Worm (Caenorhabditis elegans) whole organism, L4 larva: ENCODE measurements around the gene ZK809.1.
A peak's percentile ranks its signal among the peaks of the same experiment; 100 is the strongest.

Experiments
- D1046.2 ChIP-seq: fragments of 200-800 bp; sonication (Bioruptor generic); IDR thresholded peaks from 2 replicates; pipeline ENCODE4 v1.3.6; 2022; ENCODE audit warnings: missing genetic modification characterization, missing compliant biosample characterization
- F10B5.3 ChIP-seq: sonication (generic microtip); optimal IDR thresholded peaks from 2 replicates; lab custom pipeline; 2016; ENCODE audit warnings: mild to moderate bottlenecking, missing genetic modification characterization, missing compliant biosample characterization
- F37D6.2 ChIP-seq: sonication (generic microtip); optimal IDR thresholded peaks from 2 replicates; lab custom pipeline; 2016; ENCODE audit warnings: mild to moderate bottlenecking, missing genetic modification characterization, missing compliant biosample characterization
- F49E8.2 ChIP-seq: sonication (generic microtip); optimal IDR thresholded peaks from 2 replicates; lab custom pipeline; 2016; ENCODE audit warnings: missing compliant biosample characterization, mild to moderate bottlenecking, missing genetic modification characterization, borderline replicate concordance
- Y105C5A.15 ChIP-seq: fragments of 200-800 bp; sonication (Bioruptor generic); IDR thresholded peaks from 2 replicates; pipeline ENCODE4 v1.3.6; 2022; ENCODE audit warnings: missing genetic modification characterization, missing compliant biosample characterization
- Y75B8A.6 ChIP-seq: fragments of 200-800 bp; sonication (Bioruptor generic); IDR thresholded peaks from 2 replicates; pipeline ENCODE4 v1.3.6; 2022; ENCODE audit warnings: missing genetic modification reagents, missing genetic modification characterization, missing compliant biosample characterization
- aha-1 ChIP-seq: fragments of 150-350 bp; peaks from one replicate; lab custom pipeline; 2014; ENCODE audit warnings: missing biosample characterization, missing genetic modification characterization
- aly-2 ChIP-seq: sonication (generic microtip); optimal IDR thresholded peaks from 2 replicates; lab custom pipeline; 2018; ENCODE audit warnings: missing biosample characterization, missing genetic modification characterization
- attf-4 ChIP-seq: sonication (generic microtip); optimal IDR thresholded peaks from 3 replicates; lab custom pipeline; 2017; ENCODE audit warnings: missing biosample characterization, missing genetic modification characterization
- ceh-20 ChIP-seq: fragments of 200-800 bp; sonication (Bioruptor generic); IDR thresholded peaks from 2 replicates; pipeline ENCODE4 v1.3.6; 2022; ENCODE audit warnings: missing genetic modification reagents, missing genetic modification characterization, missing compliant biosample characterization
- ceh-62 ChIP-seq: sonication (generic microtip); optimal IDR thresholded peaks from 2 replicates; lab custom pipeline; 2017; ENCODE audit warnings: missing biosample characterization, missing genetic modification characterization
- cey-2 ChIP-seq: sonication (generic microtip); optimal IDR thresholded peaks from 3 replicates; lab custom pipeline; 2017; ENCODE audit warnings: missing genetic modification characterization, mild to moderate bottlenecking, missing compliant biosample characterization, antibody characterized with exemption, borderline replicate concordance; ENCODE audit not compliant: insufficient read depth
- ctbp-1 ChIP-seq: fragments of 200-800 bp; sonication (Bioruptor generic); IDR thresholded peaks from 2 replicates; pipeline ENCODE4 v1.3.6; 2022; ENCODE audit warnings: missing genetic modification reagents, missing genetic modification characterization, missing compliant biosample characterization
- daf-16 ChIP-seq, 3 experiments: sonication (generic microtip); optimal IDR thresholded peaks; 2 replicates each; lab custom pipeline; 2016 to 2017; ENCODE audit warnings: missing genetic modification characterization in 3 of 3, missing genetic modification reagents in 3 of 3, mild to moderate bottlenecking in 2 of 3, missing compliant biosample characterization in 2 of 3, missing biosample characterization in 1 of 3, moderate library complexity in 1 of 3
- egl-43 ChIP-seq: fragments of 200-800 bp; sonication (Bioruptor generic); IDR thresholded peaks from 2 replicates; pipeline ENCODE4 v1.3.6; 2022; ENCODE audit warnings: missing genetic modification reagents, missing genetic modification characterization, missing compliant biosample characterization
- fkh-10 ChIP-seq: fragments of 150-350 bp; optimal IDR thresholded peaks from 2 replicates; lab custom pipeline; 2014; ENCODE audit warnings: missing biosample characterization, missing genetic modification reagents, missing genetic modification characterization
- hmg-1.1 ChIP-seq: fragments of 200-800 bp; sonication (Bioruptor generic); IDR thresholded peaks from 2 replicates; pipeline ENCODE4 v1.3.6; 2022; ENCODE audit warnings: missing genetic modification reagents, missing genetic modification characterization, missing compliant biosample characterization
- lim-7 ChIP-seq: fragments of 200-800 bp; sonication (Bioruptor generic); IDR thresholded peaks from 2 replicates; pipeline ENCODE4 v1.3.6; 2022; ENCODE audit warnings: missing genetic modification characterization, missing compliant biosample characterization
- lin-29 ChIP-seq: fragments of 200-800 bp; sonication (Bioruptor generic); IDR thresholded peaks from 2 replicates; pipeline ENCODE4 v1.3.6; 2022; ENCODE audit warnings: missing genetic modification reagents, missing genetic modification characterization, missing compliant biosample characterization
- lin-38 ChIP-seq: fragments of 200-800 bp; sonication (Bioruptor generic); IDR thresholded peaks from 2 replicates; pipeline ENCODE4 v1.3.6; 2022; ENCODE audit warnings: missing genetic modification reagents, missing genetic modification characterization, missing compliant biosample characterization
- lir-3 ChIP-seq: sonication (generic microtip); optimal IDR thresholded peaks from 2 replicates; lab custom pipeline; 2016; ENCODE audit warnings: mild to moderate bottlenecking, missing genetic modification characterization, missing compliant biosample characterization
- mdt-29 ChIP-seq: fragments of 200-800 bp; sonication (Bioruptor generic); IDR thresholded peaks from 2 replicates; pipeline ENCODE4 v1.3.6; 2022; ENCODE audit warnings: missing genetic modification reagents, missing genetic modification characterization, missing compliant biosample characterization
- mxl-3 ChIP-seq: fragments of 200-800 bp; sonication (Bioruptor generic); optimal IDR thresholded peaks from 2 replicates; lab custom pipeline; 2018; ENCODE audit warnings: mild to moderate bottlenecking, missing genetic modification characterization, missing compliant biosample characterization
- nhr-102 ChIP-seq: sonication (generic microtip); optimal IDR thresholded peaks from 2 replicates; lab custom pipeline; 2016; ENCODE audit warnings: mild to moderate bottlenecking, missing genetic modification characterization, moderate library complexity, missing compliant biosample characterization
- nhr-111 ChIP-seq: fragments of 200-800 bp; sonication (Bioruptor generic); optimal IDR thresholded peaks from 2 replicates; lab custom pipeline; 2018; ENCODE audit warnings: mild to moderate bottlenecking, missing genetic modification characterization, missing compliant biosample characterization
- nhr-237 ChIP-seq: sonication (generic microtip); optimal IDR thresholded peaks from 2 replicates; lab custom pipeline; 2017; ENCODE audit warnings: missing biosample characterization, missing genetic modification characterization
- nhr-25 ChIP-seq: sonication (generic microtip); optimal IDR thresholded peaks from 2 replicates; lab custom pipeline; 2017; ENCODE audit warnings: missing genetic modification characterization, mild to moderate bottlenecking, missing compliant biosample characterization, antibody characterized with exemption, moderate library complexity, borderline replicate concordance; ENCODE audit not compliant: insufficient read depth
- nhr-28 ChIP-seq: fragments of 150-350 bp; optimal IDR thresholded peaks from 2 replicates; lab custom pipeline; 2014; ENCODE audit warnings: missing biosample characterization, missing genetic modification characterization
- nhr-42 ChIP-seq: fragments of 200-800 bp; sonication (Bioruptor generic); IDR thresholded peaks from 2 replicates; pipeline ENCODE4 v1.3.6; 2022; ENCODE audit warnings: missing genetic modification characterization, missing compliant biosample characterization
- nhr-48 ChIP-seq: sonication (generic microtip); optimal IDR thresholded peaks from 2 replicates; lab custom pipeline; 2016; ENCODE audit warnings: mild to moderate bottlenecking, missing genetic modification characterization, missing compliant biosample characterization
- nhr-6 ChIP-seq: fragments of 150-350 bp; optimal IDR thresholded peaks from 2 replicates; lab custom pipeline; 2014; ENCODE audit warnings: missing biosample characterization, missing genetic modification characterization
- nhr-77 ChIP-seq: fragments of 150-350 bp; optimal IDR thresholded peaks from 2 replicates; lab custom pipeline; 2014; ENCODE audit warnings: missing biosample characterization, missing genetic modification characterization
- pha-4 ChIP-seq, 2 experiments: fragments of 150-350 bp in 1 of 2; fragments of 200-800 bp in 1 of 2; sonication (Bioruptor generic) in 1 of 2; IDR thresholded peaks in 1 of 2; optimal IDR thresholded peaks in 1 of 2; 2 replicates each; pipeline versions ENCODE4 v1.3.6 to Lab custom; 2014 to 2022; ENCODE audit warnings: missing genetic modification characterization in 2 of 2, missing genetic modification reagents in 2 of 2, missing biosample characterization in 1 of 2, missing compliant biosample characterization in 1 of 2
- sdz-12 ChIP-seq: fragments of 200-800 bp; sonication (Bioruptor generic); optimal IDR thresholded peaks from 2 replicates; lab custom pipeline; 2018; ENCODE audit warnings: mild to moderate bottlenecking, missing genetic modification characterization, missing compliant biosample characterization
- skn-1 ChIP-seq: fragments of 150-350 bp; optimal IDR thresholded peaks from 2 replicates; lab custom pipeline; 2014; ENCODE audit warnings: missing biosample characterization, missing genetic modification characterization
- snpc-1.2 ChIP-seq: fragments of 200-800 bp; sonication (Bioruptor generic); IDR thresholded peaks from 2 replicates; pipeline ENCODE4 v1.3.6; 2022; ENCODE audit warnings: missing genetic modification reagents, missing genetic modification characterization, missing compliant biosample characterization
- tra-1 ChIP-seq: fragments of 200-800 bp; sonication (Bioruptor generic); IDR thresholded peaks from 2 replicates; pipeline ENCODE4 v1.3.6; 2022; ENCODE audit warnings: missing genetic modification reagents, missing genetic modification characterization, missing compliant biosample characterization
- unc-130 ChIP-seq: sonication (generic microtip); optimal IDR thresholded peaks from 2 replicates; lab custom pipeline; 2016; ENCODE audit warnings: missing genetic modification reagents, missing genetic modification characterization, missing compliant biosample characterization
- unc-62 ChIP-seq, 3 experiments: fragments of 150-350 bp in 1 of 3; sonication (generic microtip); optimal IDR thresholded peaks in 2 of 3; peaks in 1 of 3; 1 replicate in 1 of 3; 2 replicates in 2 of 3; lab custom pipeline; 2014 to 2017; ENCODE audit warnings: missing biosample characterization in 3 of 3, missing genetic modification characterization in 3 of 3, missing genetic modification reagents in 3 of 3, missing genotype in 1 of 3
- vab-7 ChIP-seq: fragments of 200-800 bp; sonication (Bioruptor generic); IDR thresholded peaks from 2 replicates; pipeline ENCODE4 v1.3.6; 2022; ENCODE audit warnings: missing genetic modification reagents, missing genetic modification characterization, missing compliant biosample characterization

ZK809.1 gene

ce11 chrIV:11602498-11603068 is 39.3 kb upstream of the ZK809.1 start, which contains the start of gene rps-11:
Gene rps-11 (plus strand): TSS chrIV:11602641.
- TF ChIP-seq aha-1 (tag; lab: Kevin White, UChicago) (peak; percentile 92), egl-43 (GFP tag; lab: Robert Waterston, UW) (0 out of 2 replicates have a peak, but pooled peaks have one; percentile 6), attf-4 (tag; lab: Kevin White, UChicago) (no peak)

ce11 chrIV:11603265-11603840 is 38.5 kb upstream of the ZK809.1 start:
- no peak for TF ChIP-seq nhr-237 (tag; lab: Kevin White, UChicago)
- no peak for TF ChIP-seq ceh-62 (tag; lab: Kevin White, UChicago)
- TF ChIP-seq lim-7 (GFP tag; lab: Robert Waterston, UW), result no peak
- peak; percentile 47 for TF ChIP-seq lin-38 (GFP tag; lab: Robert Waterston, UW)
- peak in 1 of 2 experiments; percentile 96 for TF ChIP-seq unc-62 (GFP tag; optimal IDR thresholded peaks at IDR 0.05 in 1 of 2; lab: Kevin White, UChicago)
- TF ChIP-seq unc-62 (tag; optimal IDR thresholded peaks at IDR 0.05; lab: Kevin White, UChicago), result no peak
- TF ChIP-seq nhr-48 (tag; lab: Kevin White, UChicago), result no peak
- no peak for TF ChIP-seq sdz-12 (GFP tag; lab: Kevin White, UChicago)
- TF ChIP-seq lir-3 (tag; lab: Kevin White, UChicago), result no peak
- no peak for TF ChIP-seq nhr-25 (tag; lab: Kevin White, UChicago)
- peak; percentile 40; the same call in 1 of the 2 replicates for TF ChIP-seq snpc-1.2 (GFP tag; lab: Robert Waterston, UW)
- no peak for TF ChIP-seq ctbp-1 (GFP tag; lab: Robert Waterston, UW)
- no peak for TF ChIP-seq F10B5.3
- no peak for TF ChIP-seq mxl-3 (GFP tag; lab: Kevin White, UChicago)
- no peak for TF ChIP-seq fkh-10 (GFP tag; lab: Kevin White, UChicago)
- no peak for TF ChIP-seq nhr-111 (GFP tag; lab: Kevin White, UChicago)
- TF ChIP-seq lin-29 (GFP tag; lab: Robert Waterston, UW), result no peak
- TF ChIP-seq aha-1 (tag; lab: Kevin White, UChicago), result peak; percentile 13
- TF ChIP-seq nhr-102 (tag; lab: Kevin White, UChicago), result no peak
- no peak for TF ChIP-seq cey-2
- TF ChIP-seq D1046.2, result no peak
- TF ChIP-seq ceh-20 (GFP tag; lab: Robert Waterston, UW), result no peak
- TF ChIP-seq Y105C5A.15 (GFP tag; lab: Robert Waterston, UW), result no peak
- TF ChIP-seq daf-16 (GFP tag; optimal IDR thresholded peaks at IDR 0.05; lab: Kevin White, UChicago), result no peak
- peak; percentile 21 for TF ChIP-seq daf-16 (tag; optimal IDR thresholded peaks at IDR 0.05; lab: Kevin White, UChicago)
- no peak for TF ChIP-seq vab-7 (GFP tag; lab: Robert Waterston, UW)
- TF ChIP-seq F49E8.2 (tag; lab: Kevin White, UChicago), result peak; percentile 6
- no peak for TF ChIP-seq skn-1
- no peak for TF ChIP-seq tra-1 (GFP tag; lab: Robert Waterston, UW)
- no peak for TF ChIP-seq Y75B8A.6 (GFP tag; lab: Robert Waterston, UW)
- TF ChIP-seq pha-4 (GFP tag; IDR thresholded peaks at IDR 0.05; lab: Robert Waterston, UW), result no peak
- TF ChIP-seq pha-4 (tag; optimal IDR thresholded peaks at IDR 0.05; lab: Kevin White, UChicago), result no peak
- no peak for TF ChIP-seq nhr-6
- TF ChIP-seq hmg-1.1, result no peak
- TF ChIP-seq mdt-29 (GFP tag; lab: Robert Waterston, UW), result no peak
- TF ChIP-seq nhr-28, result no peak
- TF ChIP-seq nhr-77, result no peak
- no peak for TF ChIP-seq aly-2
- no peak for TF ChIP-seq unc-130 (GFP tag; lab: Kevin White, UChicago)
- no peak for TF ChIP-seq F37D6.2 (tag; lab: Kevin White, UChicago)
- TF ChIP-seq nhr-42 (GFP tag; lab: Robert Waterston, UW), result no peak
- TF ChIP-seq, all 104 proteins: peak for 6
